Worm (Caenorhabditis elegans) whole organism, young adult: ENCODE data around the gene T23F2.2.

Experiments used
- ama-1 ChIP-seq, 3 experiments: fragments of 150-350 bp in 1 of 3; sonication (generic microtip) in 2 of 3; optimal IDR thresholded peaks; 2 replicates each; lab custom pipeline; 2014 to 2018; ENCODE audit warnings: missing biosample characterization in 2 of 3, missing genetic modification characterization in 2 of 3, missing genetic modification reagents in 2 of 3
- athp-1 ChIP-seq: sonication (generic microtip); optimal IDR thresholded peaks from 2 replicates; lab custom pipeline; 2017; ENCODE audit warnings: mild to moderate bottlenecking, missing genetic modification characterization, missing compliant biosample characterization
- pha-4 ChIP-seq: fragments of 150-350 bp; sonication (generic microtip); optimal IDR thresholded peaks from 2 replicates; lab custom pipeline; 2014; ENCODE audit warnings: missing biosample characterization, missing genetic modification reagents, missing genetic modification characterization

DNA sequence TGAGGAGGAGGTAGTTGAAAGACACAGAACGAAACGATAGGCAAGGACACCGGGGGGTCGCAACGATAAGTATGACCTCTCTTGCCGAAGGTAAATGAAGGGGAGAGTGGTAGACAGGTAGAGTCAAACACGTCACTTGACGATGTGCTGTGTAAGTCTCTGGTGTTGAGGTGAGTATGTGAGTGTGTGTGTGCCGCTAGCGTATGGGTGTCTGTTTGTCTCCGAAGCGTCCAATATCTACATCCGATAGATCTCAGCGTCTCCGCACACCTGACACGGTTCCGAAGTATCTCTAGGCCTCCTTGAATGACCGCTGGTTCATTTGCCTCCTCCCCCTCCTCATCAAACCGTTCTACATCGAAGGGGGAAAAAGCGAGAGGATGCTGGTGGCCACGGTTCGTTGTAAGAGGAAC, 29.9 kb downstream of the T23F2.2 start:
- TF ChIP-seq athp-1 (tag; lab: Kevin White, UChicago) (no peak), ama-1 (optimal IDR thresholded peaks at IDR 0.05; lab: Kevin White, UChicago) (no peak), ama-1 (GFP tag; optimal IDR thresholded peaks at IDR 0.05; lab: Kevin White, UChicago) (no peak), pha-4 (no peak)
